In genomic region chrX:10384947-10385346, dm6 we compare ENCODE assay signal across 1 fruit fly cellular context.
TF ChIP-seq lines count a peak whose summit lies in the region.

No protein-coding gene starts in this region.

TF ChIP-seq in whole organism, embryonic, 481 proteins besides CTCF, POLR2A, EP300 and RAD21 (continued from another document and continues in another):
- TF ChIP-seq amos (GFP tag; IDR thresholded peaks at IDR 0.05; lab: Robert Waterston, UW; ENCODE audit: partially characterized antibody) (peak; percentile 54; the same call in 1 of the 2 replicates), bsh (GFP tag; optimal IDR thresholded peaks at IDR 0.05; lab: Kevin White, UChicago) (no peak), dysf (GFP tag; IDR thresholded peaks at IDR 0.05; lab: Robert Waterston, UW) (no peak), Dad (GFP tag; optimal IDR thresholded peaks at IDR 0.05; lab: Kevin White, UChicago) (no peak), pan (optimal IDR thresholded peaks at IDR 0.05; lab: Kevin White, UChicago) (no peak), pan (GFP tag; optimal IDR thresholded peaks at IDR 0.05 in 1 of 2, IDR thresholded peaks at IDR 0.05 in 1 of 2) (no peak), mirr (GFP tag; optimal IDR thresholded peaks at IDR 0.05; lab: Kevin White, UChicago) (no peak), CG9437 (GFP tag; optimal IDR thresholded peaks at IDR 0.05; lab: Kevin White, UChicago) (no peak), CG6791 (GFP tag; IDR thresholded peaks at IDR 0.05; lab: Robert Waterston, UW; ENCODE audit: partially characterized antibody) (peak; percentile 80), CG10959 (GFP tag; IDR thresholded peaks at IDR 0.05; lab: Robert Waterston, UW) (no peak), odd (GFP tag; optimal IDR thresholded peaks at IDR 0.05; lab: Kevin White, UChicago) (no peak), Sry-β (GFP tag; optimal IDR thresholded peaks at IDR 0.05; lab: Kevin White, UChicago) (no peak), CG6272 (GFP tag; IDR thresholded peaks at IDR 0.05; lab: Robert Waterston, UW) (no peak), Med (GFP tag; lab: Kevin White, UChicago) (no peak), NFAT (GFP tag; IDR thresholded peaks at IDR 0.05; lab: Robert Waterston, UW) (no peak), Pdp1 (GFP tag; optimal IDR thresholded peaks at IDR 0.05; lab: Kevin White, UChicago) (no peak), CG6813 (GFP tag; optimal IDR thresholded peaks at IDR 0.05; lab: Kevin White, UChicago) (no peak), crc (GFP tag; optimal IDR thresholded peaks at IDR 0.05; lab: Kevin White, UChicago) (no peak), CG8765 (GFP tag; IDR thresholded peaks at IDR 0.05; lab: Robert Waterston, UW) (no peak), CG16813 (GFP tag; IDR thresholded peaks at IDR 0.05; lab: Robert Waterston, UW; ENCODE audit: partially characterized antibody) (peak; percentile 56), nerfin-2 (GFP tag; IDR thresholded peaks at IDR 0.05; lab: Robert Waterston, UW; ENCODE audit: partially characterized antibody) (peak; percentile 60), HLH4C (GFP tag; IDR thresholded peaks at IDR 0.05; lab: Robert Waterston, UW; ENCODE audit: partially characterized antibody) (peak; percentile 76), Vsx1 (GFP tag; optimal IDR thresholded peaks at IDR 0.05; lab: Kevin White, UChicago) (no peak), CG14441 (GFP tag; IDR thresholded peaks at IDR 0.05; lab: Robert Waterston, UW) (no peak), NfI (GFP tag; optimal IDR thresholded peaks at IDR 0.05; lab: Kevin White, UChicago) (no peak), hbn (GFP tag; IDR thresholded peaks at IDR 0.05; lab: Robert Waterston, UW; ENCODE audit: partially characterized antibody) (peak; percentile 53), CG7963 (GFP tag; IDR thresholded peaks at IDR 0.05; lab: Robert Waterston, UW; ENCODE audit: partially characterized antibody) (peak; percentile 62; the same call in 1 of the 3 replicates), CG8924 (tag; optimal IDR thresholded peaks at IDR 0.05; lab: Kevin White, UChicago) (no peak), zen2 (GFP tag; IDR thresholded peaks at IDR 0.05; lab: Robert Waterston, UW; ENCODE audit: partially characterized antibody) (peak; percentile 72), vfl (GFP tag; optimal IDR thresholded peaks at IDR 0.05; lab: Kevin White, UChicago) (no peak), CG13894 (tag; optimal IDR thresholded peaks at IDR 0.05; lab: Kevin White, UChicago) (no peak), Optix (GFP tag; IDR thresholded peaks at IDR 0.05; lab: Robert Waterston, UW) (no peak), CG10267 (tag; optimal IDR thresholded peaks at IDR 0.05; lab: Kevin White, UChicago) (no peak), ken (GFP tag; IDR thresholded peaks at IDR 0.05; lab: Robert Waterston, UW) (no peak), CG11560 (tag; IDR thresholded peaks at IDR 0.05; lab: Robert Waterston, UW) (peak; percentile 35; the same call in 1 of the 3 replicates), tna (GFP tag; IDR thresholded peaks at IDR 0.05; lab: Robert Waterston, UW; ENCODE audit: partially characterized antibody) (peak; percentile 80), D19B (GFP tag; optimal IDR thresholded peaks at IDR 0.05; lab: Kevin White, UChicago) (no peak), Dp (GFP tag; optimal IDR thresholded peaks at IDR 0.05; lab: Kevin White, UChicago) (peak; percentile 63), gfzf (GFP tag; optimal IDR thresholded peaks at IDR 0.05; lab: Kevin White, UChicago) (no peak), da (GFP tag; optimal IDR thresholded peaks at IDR 0.05; lab: Kevin White, UChicago) (no peak), jing (GFP tag; optimal IDR thresholded peaks at IDR 0.05; lab: Kevin White, UChicago) (no peak), BEAF-32 (GFP tag; optimal IDR thresholded peaks at IDR 0.05; lab: Kevin White, UChicago) (peak; percentile 39), Hand (GFP tag; optimal IDR thresholded peaks at IDR 0.05; lab: Kevin White, UChicago) (no peak), crp (GFP tag; optimal IDR thresholded peaks at IDR 0.05; lab: Kevin White, UChicago) (peak in 1 of 2 experiments; percentile 82), Hmr (GFP tag; optimal IDR thresholded peaks at IDR 0.05; lab: Kevin White, UChicago) (no peak), fru (optimal IDR thresholded peaks at IDR 0.05; lab: Kevin White, UChicago) (no peak), Ets65A (GFP tag; lab: Kevin White, UChicago) (no peak), Dll (GFP tag; IDR thresholded peaks at IDR 0.05; lab: Robert Waterston, UW; ENCODE audit: partially characterized antibody) (peak; percentile 71), luna (GFP tag; optimal IDR thresholded peaks at IDR 0.05; lab: Kevin White, UChicago) (no peak), Bgb (GFP tag; IDR thresholded peaks at IDR 0.05; lab: Robert Waterston, UW; ENCODE audit: partially characterized antibody) (peak; percentile 66), Doc3 (GFP tag; IDR thresholded peaks at IDR 0.05; lab: Robert Waterston, UW; ENCODE audit: partially characterized antibody) (peak; percentile 49), CG6254 (GFP tag; optimal IDR thresholded peaks at IDR 0.05; lab: Kevin White, UChicago) (no peak), CG30431 (GFP tag; optimal IDR thresholded peaks at IDR 0.05; lab: Kevin White, UChicago) (no peak), CG4424 (GFP tag; optimal IDR thresholded peaks at IDR 0.05; lab: Kevin White, UChicago) (no peak), Gsc (GFP tag; IDR thresholded peaks at IDR 0.05; lab: Robert Waterston, UW) (no peak), unpg (GFP tag; optimal IDR thresholded peaks at IDR 0.05; lab: Kevin White, UChicago) (no peak), slbo (GFP tag; IDR thresholded peaks at IDR 0.05; lab: Robert Waterston, UW) (no peak), Dref (GFP tag; IDR thresholded peaks at IDR 0.05; lab: Robert Waterston, UW) (peak; percentile 65), CG31365 (tag; optimal IDR thresholded peaks at IDR 0.05; lab: Kevin White, UChicago) (no peak), CG11085 (GFP tag; IDR thresholded peaks at IDR 0.05; lab: Robert Waterston, UW) (no peak), cwo (GFP tag; optimal IDR thresholded peaks at IDR 0.05; lab: Kevin White, UChicago) (no peak), sd (tag; optimal IDR thresholded peaks at IDR 0.05; lab: Kevin White, UChicago) (no peak), hb (GFP tag; IDR thresholded peaks at IDR 0.05; lab: Robert Waterston, UW; ENCODE audit: partially characterized antibody) (peak; percentile 77), trh (GFP tag; optimal IDR thresholded peaks at IDR 0.05; lab: Kevin White, UChicago) (no peak), psq (GFP tag; optimal IDR thresholded peaks at IDR 0.05; lab: Kevin White, UChicago) (no peak), fd102C (GFP tag; optimal IDR thresholded peaks at IDR 0.05; lab: Kevin White, UChicago) (no peak), zfh2 (GFP tag; optimal IDR thresholded peaks at IDR 0.05; lab: Kevin White, UChicago) (no peak), CG17912 (GFP tag; optimal IDR thresholded peaks at IDR 0.05; lab: Kevin White, UChicago) (no peak), chinmo (GFP tag; IDR thresholded peaks at IDR 0.05; lab: Robert Waterston, UW; ENCODE audit: partially characterized antibody) (peak; percentile 95), CG12155 (GFP tag; optimal IDR thresholded peaks at IDR 0.05; lab: Kevin White, UChicago) (no peak), bab2 (GFP tag; optimal IDR thresholded peaks at IDR 0.05; lab: Kevin White, UChicago) (no peak), CG5245 (GFP tag; optimal IDR thresholded peaks at IDR 0.05; lab: Kevin White, UChicago) (no peak), CG16779 (GFP tag; IDR thresholded peaks at IDR 0.05; lab: Robert Waterston, UW) (no peak), btn (GFP tag; optimal IDR thresholded peaks at IDR 0.05; lab: Kevin White, UChicago) (no peak), unc-4 (GFP tag; IDR thresholded peaks at IDR 0.05; lab: Robert Waterston, UW; ENCODE audit: partially characterized antibody) (peak; percentile 55; the same call in 1 of the 2 replicates), CG4617 (GFP tag; optimal IDR thresholded peaks at IDR 0.05; lab: Kevin White, UChicago; ENCODE audit: borderline replicate concordance) (no peak), Eip74EF (GFP tag; optimal IDR thresholded peaks at IDR 0.05; lab: Kevin White, UChicago) (no peak), croc (GFP tag; conservative IDR thresholded peaks at IDR 0.05; lab: Robert Waterston, UW) (no peak), HLH54F (GFP tag; optimal IDR thresholded peaks at IDR 0.05; lab: Kevin White, UChicago) (no peak), TFAM (GFP tag; optimal IDR thresholded peaks at IDR 0.05; lab: Kevin White, UChicago) (no peak), Lhr (GFP tag; optimal IDR thresholded peaks at IDR 0.05; lab: Kevin White, UChicago) (no peak), CG3838 (GFP tag; optimal IDR thresholded peaks at IDR 0.05; lab: Kevin White, UChicago) (no peak), Camta (GFP tag; optimal IDR thresholded peaks at IDR 0.05; lab: Kevin White, UChicago) (no peak), CG8281 (tag; optimal IDR thresholded peaks at IDR 0.05; lab: Kevin White, UChicago) (no peak), CG2116 (GFP tag; optimal IDR thresholded peaks at IDR 0.05; lab: Kevin White, UChicago) (peak; percentile 1), CG3281 (GFP tag; optimal IDR thresholded peaks at IDR 0.05; lab: Kevin White, UChicago) (no peak), CG1024 (GFP tag; IDR thresholded peaks at IDR 0.05; lab: Robert Waterston, UW) (no peak), CG8290 (GFP tag; optimal IDR thresholded peaks at IDR 0.05; lab: Kevin White, UChicago) (no peak), CG8290 (tag; optimal IDR thresholded peaks at IDR 0.05; lab: Kevin White, UChicago) (no peak), CG18262 (tag; optimal IDR thresholded peaks at IDR 0.05; lab: Kevin White, UChicago) (no peak), sug (tag; optimal IDR thresholded peaks at IDR 0.05; lab: Kevin White, UChicago) (no peak), CG3163 (GFP tag; optimal IDR thresholded peaks at IDR 0.05; lab: Kevin White, UChicago) (no peak), CG13123 (GFP tag; optimal IDR thresholded peaks at IDR 0.05; lab: Kevin White, UChicago) (no peak), sim (GFP tag; IDR thresholded peaks at IDR 0.05; lab: Robert Waterston, UW) (no peak), sima (GFP tag; optimal IDR thresholded peaks at IDR 0.05; lab: Kevin White, UChicago) (no peak), CG31441 (GFP tag; IDR thresholded peaks at IDR 0.05; lab: Robert Waterston, UW) (no peak), ttk (GFP tag; IDR thresholded peaks at IDR 0.05; lab: Robert Waterston, UW) (no peak), CG33213 (GFP tag; optimal IDR thresholded peaks at IDR 0.05; lab: Kevin White, UChicago) (no peak), lilli (GFP tag; optimal IDR thresholded peaks at IDR 0.05; lab: Kevin White, UChicago) (no peak), Oli (tag; optimal IDR thresholded peaks at IDR 0.05; lab: Kevin White, UChicago) (no peak), br (optimal IDR thresholded peaks at IDR 0.05; lab: Kevin White, UChicago) (no peak), ato (GFP tag; IDR thresholded peaks at IDR 0.05; lab: Robert Waterston, UW; ENCODE audit: partially characterized antibody) (0 out of 2 replicates have a peak, but pooled peaks have one; percentile 54), knrl (GFP tag; IDR thresholded peaks at IDR 0.05; lab: Robert Waterston, UW; ENCODE audit: partially characterized antibody) (peak; percentile 45; the same call in 1 of the 3 replicates), exex (tag; optimal IDR thresholded peaks at IDR 0.05; lab: Kevin White, UChicago) (no peak), cad (GFP tag; optimal IDR thresholded peaks at IDR 0.05; lab: Kevin White, UChicago) (no peak), CG14667 (GFP tag; IDR thresholded peaks at IDR 0.05; lab: Robert Waterston, UW) (no peak), twi (tag; optimal IDR thresholded peaks at IDR 0.05; lab: Kevin White, UChicago) (no peak), Lim3 (GFP tag; IDR thresholded peaks at IDR 0.05; lab: Robert Waterston, UW) (no peak), CG11247 (GFP tag; IDR thresholded peaks at IDR 0.05; lab: Robert Waterston, UW) (no peak), sc (optimal IDR thresholded peaks at IDR 0.05; lab: Kevin White, UChicago) (no peak), sc (GFP tag; optimal IDR thresholded peaks at IDR 0.05; lab: Kevin White, UChicago) (no peak), CG42726 (GFP tag; IDR thresholded peaks at IDR 0.05; lab: Robert Waterston, UW; ENCODE audit: partially characterized antibody) (no peak), ERR (GFP tag; optimal IDR thresholded peaks at IDR 0.05; lab: Kevin White, UChicago) (no peak), Poxn (GFP tag; IDR thresholded peaks at IDR 0.05; lab: Robert Waterston, UW) (no peak), chn (GFP tag; optimal IDR thresholded peaks at IDR 0.05; lab: Kevin White, UChicago) (no peak), HLH3B (GFP tag; IDR thresholded peaks at IDR 0.05; lab: Robert Waterston, UW) (no peak), pzg (GFP tag; optimal IDR thresholded peaks at IDR 0.05; lab: Kevin White, UChicago) (peak; percentile 33), Ptx1 (GFP tag; IDR thresholded peaks at IDR 0.05; lab: Robert Waterston, UW) (no peak), CG6175 (GFP tag; IDR thresholded peaks at IDR 0.05; lab: Robert Waterston, UW) (no peak), CG10209 (GFP tag; optimal IDR thresholded peaks at IDR 0.05; lab: Kevin White, UChicago) (no peak), tup (GFP tag; optimal IDR thresholded peaks at IDR 0.05; lab: Kevin White, UChicago) (no peak), ham (GFP tag; IDR thresholded peaks at IDR 0.05; lab: Robert Waterston, UW) (no peak), Sin3A (optimal IDR thresholded peaks at IDR 0.05; lab: Kevin White, UChicago) (no peak), HLHmδ (GFP tag; optimal IDR thresholded peaks at IDR 0.05; lab: Kevin White, UChicago) (no peak), CoRest (tag; optimal IDR thresholded peaks at IDR 0.05; lab: Kevin White, UChicago) (no peak), Asciz (GFP tag; optimal IDR thresholded peaks at IDR 0.05; lab: Kevin White, UChicago) (no peak), Fer3 (tag; optimal IDR thresholded peaks at IDR 0.05; lab: Kevin White, UChicago) (no peak), CG15269 (tag; optimal IDR thresholded peaks at IDR 0.05; lab: Kevin White, UChicago) (no peak), CG12769 (tag; optimal IDR thresholded peaks at IDR 0.05; lab: Kevin White, UChicago) (no peak), CG31388 (GFP tag; optimal IDR thresholded peaks at IDR 0.05; lab: Kevin White, UChicago) (no peak), stwl (tag; optimal IDR thresholded peaks at IDR 0.05; lab: Kevin White, UChicago) (peak; percentile 78), so (GFP tag; IDR thresholded peaks at IDR 0.05; lab: Robert Waterston, UW) (no peak), bbx (GFP tag; IDR thresholded peaks at IDR 0.05; lab: Robert Waterston, UW; ENCODE audit: partially characterized antibody) (peak; percentile 77), Elba2 (GFP tag; optimal IDR thresholded peaks at IDR 0.05; lab: Kevin White, UChicago) (no peak), z (GFP tag; IDR thresholded peaks at IDR 0.05; lab: Robert Waterston, UW) (no peak), CG11504 (tag; optimal IDR thresholded peaks at IDR 0.05; lab: Kevin White, UChicago) (no peak)
